Worm (Caenorhabditis elegans): ENCODE data around the gene cutl-4.

DNA sequence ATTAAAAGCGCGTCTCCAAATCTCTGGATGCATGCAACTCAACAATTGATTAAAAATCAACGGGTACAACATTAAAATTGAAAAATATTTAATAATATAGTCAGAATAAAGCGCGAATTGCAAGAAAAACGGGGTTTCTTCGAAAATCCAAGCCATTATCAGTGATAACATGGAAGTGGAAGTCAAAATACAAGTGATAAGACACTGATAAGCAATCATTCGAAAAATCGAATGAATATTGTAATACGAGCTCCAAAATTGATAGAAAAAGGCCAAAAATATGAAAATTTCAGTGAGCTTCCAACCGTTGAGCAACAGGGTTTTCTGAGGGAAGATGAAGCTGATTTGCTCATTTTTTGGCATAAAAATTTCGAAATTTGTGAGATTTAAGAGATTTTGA lies 45.4 kb downstream of the cutl-4 start:
- TF ChIP-seq hmg-4 (GFP tag; optimal IDR thresholded peaks at IDR 0.05): no peak
- no peak for TF ChIP-seq aly-1 (tag; optimal IDR thresholded peaks at IDR 0.05)
- no peak for TF ChIP-seq ama-1 (optimal IDR thresholded peaks at IDR 0.05)
- TF ChIP-seq B0310.2 (tag; optimal IDR thresholded peaks at IDR 0.05): no peak
- TF ChIP-seq F13C5.2 (tag; optimal IDR thresholded peaks at IDR 0.05): no peak
- no peak for TF ChIP-seq tra-4 (tag; optimal IDR thresholded peaks at IDR 0.05)
- TF ChIP-seq sea-1 (GFP tag; conservative IDR thresholded peaks at IDR 0.05): no peak
- no peak for TF ChIP-seq ceh-13 (GFP tag; optimal IDR thresholded peaks at IDR 0.05)
- no peak for TF ChIP-seq pes-1 (GFP tag; IDR thresholded peaks at IDR 0.05)
- no peak for TF ChIP-seq flt-1 (GFP tag; IDR thresholded peaks at IDR 0.05)
